Worm (Caenorhabditis elegans) whole organism, mixed stage, embryonic: ENCODE results near the gene R193.2.

Experiments used
- blmp-1 ChIP-seq: fragments of 150-350 bp; optimal IDR thresholded peaks from 2 replicates; lab custom pipeline; 2014; ENCODE audit warnings: missing biosample characterization, missing genetic modification characterization
- cnd-1 ChIP-seq: fragments of 200-800 bp; sonication (Bioruptor generic); optimal IDR thresholded peaks from 2 replicates; lab custom pipeline; 2018; ENCODE audit warnings: mild to moderate bottlenecking, missing genetic modification characterization, missing compliant biosample characterization
- elt-1 ChIP-seq: sonication (generic microtip); optimal IDR thresholded peaks from 2 replicates; lab custom pipeline; 2017; ENCODE audit warnings: missing genetic modification characterization, mild to moderate bottlenecking, missing compliant biosample characterization, antibody characterized with exemption, moderate library complexity, borderline replicate concordance; ENCODE audit not compliant: insufficient read depth
- elt-3 ChIP-seq: fragments of 150-350 bp; optimal IDR thresholded peaks from 2 replicates; lab custom pipeline; 2014; ENCODE audit warnings: missing biosample characterization, missing genetic modification characterization
- lin-13 ChIP-seq: fragments of 150-350 bp; optimal IDR thresholded peaks from 2 replicates; lab custom pipeline; 2014; ENCODE audit warnings: missing biosample characterization, missing genetic modification characterization
- lsy-2 ChIP-seq: fragments of 150-350 bp; optimal IDR thresholded peaks from 2 replicates; lab custom pipeline; 2014; ENCODE audit warnings: missing biosample characterization, missing genetic modification characterization
- mep-1 ChIP-seq: fragments of 150-350 bp; optimal IDR thresholded peaks from 2 replicates; lab custom pipeline; 2017; ENCODE audit warnings: missing biosample characterization, missing genetic modification reagents, missing genetic modification characterization, inconsistent platforms
- pha-4 ChIP-seq: fragments of 150-350 bp; optimal IDR thresholded peaks from 2 replicates; lab custom pipeline; 2018; ENCODE audit warnings: missing biosample characterization, missing genetic modification reagents, missing genetic modification characterization
- snpc-4 ChIP-seq: fragments of 150-350 bp; optimal IDR thresholded peaks from 2 replicates; lab custom pipeline; 2014; ENCODE audit warnings: missing biosample characterization, missing genetic modification characterization
- unc-39 ChIP-seq: fragments of 150-350 bp; optimal IDR thresholded peaks from 2 replicates; lab custom pipeline; 2014; ENCODE audit warnings: missing biosample characterization, missing genetic modification characterization
- ztf-11 ChIP-seq: fragments of 150-350 bp; optimal IDR thresholded peaks from 2 replicates; lab custom pipeline; 2014; ENCODE audit warnings: missing biosample characterization, missing genetic modification characterization

- TF ChIP-seq ztf-11: no peak
- no peak for TF ChIP-seq mep-1 (tag; lab: Kevin White, UChicago)
- TF ChIP-seq elt-3 (tag; lab: Kevin White, UChicago): no peak
- TF ChIP-seq pha-4 (tag; lab: Kevin White, UChicago): no peak
- TF ChIP-seq lin-13 (tag; lab: Kevin White, UChicago): no peak
- no peak for TF ChIP-seq cnd-1 (tag; lab: Kevin White, UChicago)
- no peak for TF ChIP-seq elt-1 (tag; lab: Kevin White, UChicago)
- TF ChIP-seq lsy-2 (tag; lab: Kevin White, UChicago): no peak
- TF ChIP-seq blmp-1 (tag; lab: Kevin White, UChicago): no peak
- TF ChIP-seq snpc-4 (tag; lab: Kevin White, UChicago): no peak
- no peak for TF ChIP-seq unc-39
Measured at ce11 chrX:1172024-1172423, 23.6 kb upstream of the R193.2 start.
